Worm (Caenorhabditis elegans): ENCODE data around the gene C11E4.8.

- no peak for TF ChIP-seq ref-1 (GFP tag; conservative IDR thresholded peaks at IDR 0.05)
- no peak for TF ChIP-seq ztf-23 (GFP tag; IDR thresholded peaks at IDR 0.05)
- no peak for TF ChIP-seq tab-1 (GFP tag; IDR thresholded peaks at IDR 0.05)
- no peak for TF ChIP-seq med-1 (GFP tag; optimal IDR thresholded peaks at IDR 0.05; ENCODE audit: insufficient read depth)
- no peak for TF ChIP-seq klf-2 (GFP tag; conservative IDR thresholded peaks at IDR 0.05)
- TF ChIP-seq T22C8.4 (GFP tag; IDR thresholded peaks at IDR 0.05): no peak
These were observed 22.7 kb downstream of the C11E4.8 start for ce11 chrX:9642775-9643461.
